Worm (Caenorhabditis elegans) whole organism, L1 larva: ENCODE results near the gene tab-1.

ENCODE experiments used
- aha-1 ChIP-seq: fragments of 150-350 bp; optimal IDR thresholded peaks from 2 replicates; lab custom pipeline; 2014; ENCODE audit warnings: missing biosample characterization, missing genetic modification characterization
- aly-2 ChIP-seq: fragments of 150-350 bp; optimal IDR thresholded peaks from 2 replicates; lab custom pipeline; 2014; ENCODE audit warnings: missing biosample characterization, missing genetic modification characterization
- ama-1 ChIP-seq: fragments of 150-350 bp; optimal IDR thresholded peaks from 2 replicates; lab custom pipeline; 2014
- ceh-8 ChIP-seq: fragments of 200-800 bp; sonication (Bioruptor generic); optimal IDR thresholded peaks from 2 replicates; lab custom pipeline; 2018; ENCODE audit warnings: mild to moderate bottlenecking, missing genetic modification characterization, moderate library complexity, missing compliant biosample characterization
- ces-1 ChIP-seq: fragments of 150-350 bp; optimal IDR thresholded peaks from 2 replicates; lab custom pipeline; 2014; ENCODE audit warnings: missing biosample characterization, missing genetic modification reagents, missing genetic modification characterization
- mep-1 ChIP-seq: fragments of 150-350 bp; optimal IDR thresholded peaks from 2 replicates; lab custom pipeline; 2014; ENCODE audit warnings: missing biosample characterization, missing genetic modification characterization
- snu-23 ChIP-seq: sonication (generic microtip); optimal IDR thresholded peaks from 2 replicates; lab custom pipeline; 2016; ENCODE audit warnings: missing genetic modification characterization, missing compliant biosample characterization
- swsn-7 ChIP-seq: sonication (generic microtip); optimal IDR thresholded peaks from 2 replicates; lab custom pipeline; 2016; ENCODE audit warnings: missing genetic modification characterization, missing compliant biosample characterization

- TF ChIP-seq ces-1 (GFP tag; lab: Kevin White, UChicago): no peak
- no peak for TF ChIP-seq ceh-8 (GFP tag; lab: Kevin White, UChicago)
- no peak for TF ChIP-seq snu-23 (GFP tag; lab: Kevin White, UChicago)
- TF ChIP-seq swsn-7: no peak
- no peak for TF ChIP-seq aha-1 (tag; lab: Kevin White, UChicago)
- TF ChIP-seq mep-1 (tag; lab: Kevin White, UChicago): no peak
- no peak for TF ChIP-seq ama-1
- TF ChIP-seq aly-2 (tag; lab: Kevin White, UChicago): no peak
Measured at ce11 chrII:6842009-6842408, 38.9 kb downstream of the tab-1 start.
